Fruit fly (Drosophila melanogaster) whole organism, pupa: Measurements from ENCODE around the gene CG45413.

Experiments used
- CG10348 ChIP-seq: fragments of 200-800 bp; sonication (Bioruptor generic); IDR thresholded peaks from 2 replicates; pipeline ENCODE4 v1.3.6; 2022; ENCODE audit warnings: missing biosample characterization, missing genetic modification characterization
- CG14655 ChIP-seq: fragments of 200-800 bp; sonication (Bioruptor generic); optimal IDR thresholded peaks from 3 replicates; lab custom pipeline; 2017; ENCODE audit warnings: mild to moderate bottlenecking, missing biosample characterization, missing genetic modification reagents, missing genetic modification characterization
- CG4496 ChIP-seq: fragments of 200-800 bp; sonication (Bioruptor generic); IDR thresholded peaks from 3 replicates; pipeline ENCODE4 v1.3.6; 2022; ENCODE audit warnings: missing biosample characterization, missing genetic modification characterization
- Ets98B ChIP-seq: fragments of 200-800 bp; sonication (Bioruptor generic); IDR thresholded peaks from 2 replicates; pipeline ENCODE4 v1.3.6; 2022; ENCODE audit warnings: missing biosample characterization, missing genetic modification characterization
- Pif1B ChIP-seq: fragments of 200-800 bp; sonication (Bioruptor generic); optimal IDR thresholded peaks from 3 replicates; lab custom pipeline; 2016; ENCODE audit warnings: missing biosample characterization, missing genetic modification characterization
- fd96Ca ChIP-seq: fragments of 200-800 bp; sonication (Bioruptor generic); IDR thresholded peaks from 3 replicates; pipeline ENCODE4 v1.3.6; 2022; ENCODE audit warnings: missing biosample characterization, missing genetic modification characterization

- TF ChIP-seq fd96Ca (no peak), CG14655 (GFP tag; lab: Kevin White, UChicago) (no peak), CG10348 (no peak), Ets98B (no peak), Pif1B (no peak), CG4496 (GFP tag; lab: Robert Waterston, UW) (no peak)
These were observed 30.3 kb upstream of the CG45413 start for dm6 chr3L:6961992-6962570.
